Worm (Caenorhabditis elegans) whole organism, late embryonic: ENCODE results near the gene eat-2.
A peak's percentile ranks its signal among the peaks of the same experiment; 100 is the strongest.

Experiments
- C38D4.7 ChIP-seq: fragments of 200-800 bp; sonication (Bioruptor generic); optimal IDR thresholded peaks from 2 replicates; lab custom pipeline; 2018; ENCODE audit warnings: mild to moderate bottlenecking, missing genetic modification characterization, moderate library complexity, missing compliant biosample characterization
- K09A11.1 ChIP-seq: sonication (generic microtip); optimal IDR thresholded peaks from 2 replicates; lab custom pipeline; 2017; ENCODE audit warnings: antibody characterized with exemption, mild to moderate bottlenecking, missing genetic modification characterization, missing compliant biosample characterization; ENCODE audit not compliant: insufficient read depth
- T23F11.4 ChIP-seq: fragments of 200-800 bp; sonication (Bioruptor generic); optimal IDR thresholded peaks from 2 replicates; lab custom pipeline; 2018; ENCODE audit warnings: mild to moderate bottlenecking, missing genetic modification characterization, missing compliant biosample characterization
- Y22D7AL.16 ChIP-seq: sonication (generic microtip); optimal IDR thresholded peaks from 2 replicates; lab custom pipeline; 2016; ENCODE audit warnings: missing genetic modification characterization, missing compliant biosample characterization
- ahr-1 ChIP-seq: sonication (generic microtip); optimal IDR thresholded peaks from 2 replicates; lab custom pipeline; 2016; ENCODE audit warnings: missing genetic modification characterization, missing compliant biosample characterization
- ama-1 ChIP-seq: fragments of 150-350 bp; optimal IDR thresholded peaks from 2 replicates; lab custom pipeline; 2014
- ceh-14 ChIP-seq: sonication (generic microtip); optimal IDR thresholded peaks from 2 replicates; lab custom pipeline; 2016; ENCODE audit warnings: missing genotype, missing genetic modification characterization, missing compliant biosample characterization
- ceh-18 ChIP-seq: sonication (generic microtip); optimal IDR thresholded peaks from 2 replicates; lab custom pipeline; 2016; ENCODE audit warnings: missing genetic modification characterization, missing compliant biosample characterization
- ceh-19 ChIP-seq: fragments of 200-800 bp; sonication (Bioruptor generic); optimal IDR thresholded peaks from 2 replicates; lab custom pipeline; 2018; ENCODE audit warnings: mild to moderate bottlenecking, missing genetic modification characterization, missing compliant biosample characterization
- ceh-2 ChIP-seq: sonication (generic microtip); optimal IDR thresholded peaks from 2 replicates; lab custom pipeline; 2016; ENCODE audit warnings: missing genotype, missing genetic modification characterization, missing compliant biosample characterization
- ceh-22 ChIP-seq: sonication (generic microtip); optimal IDR thresholded peaks from 2 replicates; lab custom pipeline; 2017; ENCODE audit warnings: missing biosample characterization, missing genetic modification characterization
- ceh-30 ChIP-seq: fragments of 150-350 bp; optimal IDR thresholded peaks from 2 replicates; lab custom pipeline; 2014; ENCODE audit warnings: missing biosample characterization, missing genetic modification characterization
- ceh-31 ChIP-seq: sonication (generic microtip); optimal IDR thresholded peaks from 2 replicates; lab custom pipeline; 2016; ENCODE audit warnings: missing genetic modification characterization, missing compliant biosample characterization
- ceh-45 ChIP-seq: fragments of 200-800 bp; sonication (Bioruptor generic); IDR thresholded peaks from 2 replicates; pipeline ENCODE4 v1.3.6; 2022; ENCODE audit warnings: missing genetic modification reagents, missing genetic modification characterization, missing compliant biosample characterization
- ceh-48 ChIP-seq: sonication (generic microtip); optimal IDR thresholded peaks from 2 replicates; lab custom pipeline; 2016; ENCODE audit warnings: missing genetic modification characterization, inconsistent platforms, missing compliant biosample characterization
- ceh-6 ChIP-seq: fragments of 200-800 bp; sonication (Bioruptor generic); optimal IDR thresholded peaks from 2 replicates; lab custom pipeline; 2018; ENCODE audit warnings: mild to moderate bottlenecking, missing genetic modification characterization, missing compliant biosample characterization
- che-1 ChIP-seq: sonication (generic microtip); optimal IDR thresholded peaks from 2 replicates; lab custom pipeline; 2016; ENCODE audit warnings: mild to moderate bottlenecking, missing genetic modification characterization, missing compliant biosample characterization
- dmd-4 ChIP-seq: sonication (generic microtip); optimal IDR thresholded peaks from 2 replicates; lab custom pipeline; 2016; ENCODE audit warnings: borderline replicate concordance, missing genetic modification characterization, missing compliant biosample characterization
- dve-1 ChIP-seq: sonication (generic microtip); optimal IDR thresholded peaks from 2 replicates; lab custom pipeline; 2017; ENCODE audit warnings: antibody characterized with exemption, mild to moderate bottlenecking, missing genetic modification characterization, missing compliant biosample characterization
- elt-2 ChIP-seq: sonication (generic microtip); optimal IDR thresholded peaks from 2 replicates; lab custom pipeline; 2016; ENCODE audit warnings: missing genetic modification reagents, missing genetic modification characterization, missing compliant biosample characterization
- elt-4 ChIP-seq: sonication (generic microtip); optimal IDR thresholded peaks from 2 replicates; lab custom pipeline; 2016; ENCODE audit warnings: missing genetic modification characterization, missing compliant biosample characterization
- ets-4 ChIP-seq: sonication (generic microtip); optimal IDR thresholded peaks from 2 replicates; lab custom pipeline; 2016; ENCODE audit warnings: missing genetic modification characterization, missing compliant biosample characterization
- eyg-1 ChIP-seq: sonication (generic microtip); optimal IDR thresholded peaks from 2 replicates; lab custom pipeline; 2016; ENCODE audit warnings: missing genotype, missing genetic modification characterization, missing compliant biosample characterization
- fax-1 ChIP-seq: sonication (generic microtip); optimal IDR thresholded peaks from 2 replicates; lab custom pipeline; 2016; ENCODE audit warnings: missing genotype, missing genetic modification characterization, missing compliant biosample characterization
- hlh-13 ChIP-seq: fragments of 200-800 bp; sonication (Bioruptor generic); optimal IDR thresholded peaks from 2 replicates; lab custom pipeline; 2018; ENCODE audit warnings: mild to moderate bottlenecking, missing genetic modification characterization, missing compliant biosample characterization
- hlh-15 ChIP-seq: sonication (generic microtip); optimal IDR thresholded peaks from 2 replicates; lab custom pipeline; 2016; ENCODE audit warnings: missing genetic modification characterization, missing compliant biosample characterization
- hlh-6 ChIP-seq: sonication (generic microtip); optimal IDR thresholded peaks from 2 replicates; lab custom pipeline; 2016; ENCODE audit warnings: missing genotype, missing genetic modification characterization, missing compliant biosample characterization
- hlh-8 ChIP-seq: sonication (generic microtip); optimal IDR thresholded peaks from 2 replicates; lab custom pipeline; 2016; ENCODE audit warnings: missing genotype, missing genetic modification characterization, missing compliant biosample characterization
- lin-11 ChIP-seq: fragments of 200-800 bp; sonication (Bioruptor generic); optimal IDR thresholded peaks from 2 replicates; lab custom pipeline; 2018; ENCODE audit warnings: mild to moderate bottlenecking, missing genetic modification characterization, missing compliant biosample characterization
- madf-2 ChIP-seq: sonication (generic microtip); optimal IDR thresholded peaks from 2 replicates; lab custom pipeline; 2017; ENCODE audit warnings: missing genetic modification characterization, missing compliant biosample characterization
- mec-3 ChIP-seq: sonication (generic microtip); optimal IDR thresholded peaks from 2 replicates; lab custom pipeline; 2016; ENCODE audit warnings: borderline replicate concordance, missing genetic modification characterization, missing compliant biosample characterization
- npax-4 ChIP-seq: sonication (generic microtip); optimal IDR thresholded peaks from 2 replicates; lab custom pipeline; 2016; ENCODE audit warnings: missing genetic modification characterization, missing compliant biosample characterization
- odd-2 ChIP-seq: sonication (generic microtip); optimal IDR thresholded peaks from 2 replicates; lab custom pipeline; 2017; ENCODE audit warnings: antibody characterized with exemption, mild to moderate bottlenecking, missing genetic modification characterization, missing compliant biosample characterization
- pax-1 ChIP-seq: fragments of 150-350 bp; optimal IDR thresholded peaks from 2 replicates; lab custom pipeline; 2014; ENCODE audit warnings: missing biosample characterization, missing genetic modification characterization
- pha-4 ChIP-seq: fragments of 150-350 bp; optimal IDR thresholded peaks from 2 replicates; lab custom pipeline; 2018; ENCODE audit warnings: missing biosample characterization, missing genetic modification reagents, missing genetic modification characterization
- pqm-1 ChIP-seq: sonication (generic microtip); optimal IDR thresholded peaks from 2 replicates; lab custom pipeline; 2016; ENCODE audit warnings: missing genetic modification characterization, missing compliant biosample characterization
- pros-1 ChIP-seq: fragments of 150-350 bp; optimal IDR thresholded peaks from 2 replicates; lab custom pipeline; 2014; ENCODE audit warnings: missing biosample characterization, missing genetic modification reagents, missing genetic modification characterization
- ref-2 ChIP-seq: sonication (generic microtip); optimal IDR thresholded peaks from 2 replicates; lab custom pipeline; 2016; ENCODE audit warnings: missing genetic modification characterization, missing compliant biosample characterization
- rnt-1 ChIP-seq: sonication (generic microtip); optimal IDR thresholded peaks from 2 replicates; lab custom pipeline; 2016; ENCODE audit warnings: missing genetic modification characterization, missing compliant biosample characterization
- sdc-2 ChIP-seq: sonication (generic microtip); optimal IDR thresholded peaks from 2 replicates; lab custom pipeline; 2016; ENCODE audit warnings: missing genotype, missing genetic modification characterization, missing compliant biosample characterization
- sox-2 ChIP-seq: fragments of 200-800 bp; sonication (Bioruptor generic); IDR thresholded peaks from 2 replicates; pipeline ENCODE4 v1.3.6; 2022; ENCODE audit warnings: missing genetic modification reagents, missing genetic modification characterization, missing compliant biosample characterization
- sox-4 ChIP-seq: sonication (generic microtip); optimal IDR thresholded peaks from 2 replicates; lab custom pipeline; 2017; ENCODE audit warnings: mild to moderate bottlenecking, missing genetic modification characterization, inconsistent platforms, missing compliant biosample characterization
- tbx-2 ChIP-seq: sonication (generic microtip); optimal IDR thresholded peaks from 2 replicates; lab custom pipeline; 2016; ENCODE audit warnings: missing genetic modification characterization, missing compliant biosample characterization
- ttx-3 ChIP-seq: sonication (generic microtip); optimal IDR thresholded peaks from 2 replicates; lab custom pipeline; 2016; ENCODE audit warnings: missing genetic modification reagents, missing genetic modification characterization, missing compliant biosample characterization
- unc-3 ChIP-seq, 2 experiments: fragments of 200-800 bp in 1 of 2; sonication (Bioruptor generic) in 1 of 2; sonication (generic microtip) in 1 of 2; conservative IDR thresholded peaks in 1 of 2; optimal IDR thresholded peaks in 1 of 2; 2 replicates each; pipeline versions ENCODE4 v1.3.6 to Lab custom; 2016 to 2022; ENCODE audit warnings: missing compliant biosample characterization in 2 of 2, missing genetic modification characterization in 2 of 2, missing genetic modification reagents in 1 of 2
- unc-42 ChIP-seq: sonication (generic microtip); optimal IDR thresholded peaks from 2 replicates; lab custom pipeline; 2016; ENCODE audit warnings: missing genotype, missing genetic modification characterization, missing compliant biosample characterization
- unc-55 ChIP-seq: sonication (generic microtip); optimal IDR thresholded peaks from 2 replicates; lab custom pipeline; 2017; ENCODE audit warnings: missing biosample characterization, missing genetic modification reagents, missing genetic modification characterization
- unc-86 ChIP-seq: sonication (generic microtip); optimal IDR thresholded peaks from 2 replicates; lab custom pipeline; 2016; ENCODE audit warnings: missing genetic modification characterization, missing compliant biosample characterization
- ztf-16 ChIP-seq: sonication (generic microtip); optimal IDR thresholded peaks from 2 replicates; lab custom pipeline; 2017; ENCODE audit warnings: missing genetic modification characterization, missing compliant biosample characterization

The eat-2 gene

ce11 chrII:14152274-14152673 is 19.2 kb downstream of the eat-2 start:
- TF ChIP-seq dve-1 = no peak
- no peak for TF ChIP-seq ceh-19 (GFP tag; lab: Kevin White, UChicago)
- no peak for TF ChIP-seq hlh-8 (tag; lab: Kevin White, UChicago)
- no peak for TF ChIP-seq ceh-18 (tag; lab: Kevin White, UChicago)
- no peak for TF ChIP-seq ceh-30 (tag; lab: Kevin White, UChicago)
- no peak for TF ChIP-seq mec-3 (tag; lab: Kevin White, UChicago)
- TF ChIP-seq ceh-22 (tag; lab: Kevin White, UChicago) = no peak
- TF ChIP-seq ttx-3 = no peak
- TF ChIP-seq K09A11.1 (tag; lab: Kevin White, UChicago) = no peak
- no peak for TF ChIP-seq rnt-1
- no peak for TF ChIP-seq ceh-45 (GFP tag; lab: Robert Waterston, UW)

ce11 chrII:14150031-14150430 is 21.4 kb downstream of the eat-2 start, which contains the start of gene W03H9.1:
TSS of gene W03H9.1 (minus strand) at chrII:14150131.
- TF ChIP-seq dmd-4 (tag; lab: Kevin White, UChicago) = no peak
- TF ChIP-seq hlh-8 (tag; lab: Kevin White, UChicago) = no peak
- TF ChIP-seq ahr-1 = no peak
- no peak for TF ChIP-seq ceh-6 (GFP tag; lab: Kevin White, UChicago)
- no peak for TF ChIP-seq ceh-22 (tag; lab: Kevin White, UChicago)
- no peak for TF ChIP-seq elt-2 (tag; lab: Kevin White, UChicago)
- no peak for TF ChIP-seq npax-4 (tag; lab: Kevin White, UChicago)
- no peak for TF ChIP-seq fax-1 (tag; lab: Kevin White, UChicago)
- TF ChIP-seq pqm-1 (tag; lab: Kevin White, UChicago) = no peak
- no peak for TF ChIP-seq unc-42
- TF ChIP-seq unc-86 (tag; lab: Kevin White, UChicago) = no peak
- TF ChIP-seq dve-1 = no peak
- TF ChIP-seq T23F11.4 = no peak
- no peak for TF ChIP-seq hlh-13
- TF ChIP-seq ets-4 (tag; lab: Kevin White, UChicago) = no peak
- TF ChIP-seq pax-1 (tag; lab: Kevin White, UChicago) = no peak
- no peak for TF ChIP-seq ref-2
- no peak for TF ChIP-seq eyg-1
- no peak for TF ChIP-seq hlh-6 (tag; lab: Kevin White, UChicago)
- TF ChIP-seq elt-4 (tag; lab: Kevin White, UChicago) = no peak

- TF ChIP-seq dmd-4 (tag; lab: Kevin White, UChicago) (peak; percentile 62), odd-2 (no peak), pax-1 (tag; lab: Kevin White, UChicago) (no peak), pha-4 (tag; lab: Kevin White, UChicago) (no peak), unc-3 (GFP tag; conservative IDR thresholded peaks at IDR 0.05; lab: Robert Waterston, UW) (no peak), unc-3 (tag; optimal IDR thresholded peaks at IDR 0.05; lab: Kevin White, UChicago) (peak; percentile 83), unc-86 (tag; lab: Kevin White, UChicago) (peak; percentile 76), ztf-16 (tag; lab: Kevin White, UChicago) (peak; percentile 84), ceh-48 (tag; lab: Kevin White, UChicago) (no peak), unc-42 (peak; percentile 45), tbx-2 (peak; percentile 97), K09A11.1 (tag; lab: Kevin White, UChicago) (no peak), rnt-1 (peak; percentile 86), pros-1 (tag; lab: Kevin White, UChicago) (no peak), hlh-15 (peak; percentile 83), T23F11.4 (peak; percentile 33), sox-4 (tag; lab: Kevin White, UChicago) (peak; percentile 14), fax-1 (tag; lab: Kevin White, UChicago) (peak; percentile 96), ceh-14 (tag; lab: Kevin White, UChicago) (peak; percentile 88), ceh-2 (tag; lab: Kevin White, UChicago) (peak; percentile 96), ama-1 (lab: Kevin White, UChicago) (no peak), sox-2 (GFP tag; lab: Robert Waterston, UW) (no peak), ceh-31 (tag; lab: Kevin White, UChicago) (peak; percentile 98), dve-1 (no peak), unc-55 (no peak), sdc-2 (tag; lab: Kevin White, UChicago) (peak; percentile 42), madf-2 (tag; lab: Kevin White, UChicago) (peak; percentile 65), ceh-45 (GFP tag; lab: Robert Waterston, UW) (no peak), Y22D7AL.16 (no peak), che-1 (tag; lab: Kevin White, UChicago) (peak; percentile 67), lin-11 (peak; percentile 46), C38D4.7 (GFP tag; lab: Kevin White, UChicago) (peak; percentile 41)
Observed at ce11 chrII:14143838-14144268, 27.6 kb downstream of the eat-2 start, which contains the start of gene W03H9.2. TSS of gene W03H9.2 (minus strand) at chrII:14143869.
